Worm (Caenorhabditis elegans): ENCODE data around the gene C09B9.2.

ce11 chrIV:5055964-5056588 is 27.0 kb downstream of the C09B9.2 start, which contains the start of gene msp-55:
- TF ChIP-seq skn-1 (tag; optimal IDR thresholded peaks at IDR 0.05) (no peak), ceh-82 (tag; optimal IDR thresholded peaks at IDR 0.05) (no peak), aly-2 (tag; optimal IDR thresholded peaks at IDR 0.05) (no peak), ZK546.5 (tag; optimal IDR thresholded peaks at IDR 0.05) (no peak), nhr-12 (tag; optimal IDR thresholded peaks at IDR 0.05) (no peak), pha-4 (tag; optimal IDR thresholded peaks at IDR 0.05) (no peak), egl-27 (tag; optimal IDR thresholded peaks at IDR 0.05) (no peak), lin-39 (tag; optimal IDR thresholded peaks at IDR 0.05) (no peak), unc-62 (GFP tag; optimal IDR thresholded peaks at IDR 0.05) (no peak), lin-15B (tag; optimal IDR thresholded peaks at IDR 0.05) (no peak), tbx-2 (tag; optimal IDR thresholded peaks at IDR 0.05) (no peak), ztf-11 (tag; optimal IDR thresholded peaks at IDR 0.05) (no peak), nhr-25 (tag; optimal IDR thresholded peaks at IDR 0.05) (no peak)
